Worm (Caenorhabditis elegans): ENCODE data around the gene zipt-16.
"Not testable (repeated sequence)": the region's sequence is repeated elsewhere in the genome, so short reads cannot be mapped to it uniquely, and the experiment has no call there.

Gene zipt-16

DNA sequence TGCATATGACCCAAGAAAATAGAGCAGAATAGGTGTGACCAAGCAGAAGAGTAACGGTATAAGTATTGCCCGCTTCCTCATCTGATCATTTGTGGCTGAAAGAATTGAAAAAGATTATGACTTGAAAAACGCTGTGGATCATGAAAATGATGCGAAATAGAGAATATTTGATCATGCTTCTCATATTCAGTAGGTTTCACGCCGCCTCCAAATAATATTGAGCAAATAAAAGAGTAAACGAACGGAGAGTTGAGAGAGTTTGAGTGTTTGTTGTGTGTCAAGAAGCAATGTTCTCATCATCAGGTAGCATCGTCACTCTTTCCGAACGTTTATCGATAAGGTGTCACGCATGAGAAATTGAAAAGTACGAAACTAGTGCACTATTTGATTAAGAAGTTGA is 33.5 kb downstream of the zipt-16 start, which contains the start of gene htrl-1:
Gene htrl-1 (minus strand): TSS at position 101 of the 400 bp plus-strand sequence.
- TF ChIP-seq nhr-25 (tag; optimal IDR thresholded peaks at IDR 0.05) (no peak), zag-1 (tag; optimal IDR thresholded peaks at IDR 0.05) (no peak), peb-1 (tag; optimal IDR thresholded peaks at IDR 0.05) (no peak), mab-5 (tag; optimal IDR thresholded peaks at IDR 0.05) (no peak), lin-13 (GFP tag; optimal IDR thresholded peaks at IDR 0.05) (no peak), nhr-11 (tag; optimal IDR thresholded peaks at IDR 0.05) (no peak), skn-1 (tag; optimal IDR thresholded peaks at IDR 0.05) (no peak), lin-39 (tag; optimal IDR thresholded peaks at IDR 0.05) (no peak)

DNA sequence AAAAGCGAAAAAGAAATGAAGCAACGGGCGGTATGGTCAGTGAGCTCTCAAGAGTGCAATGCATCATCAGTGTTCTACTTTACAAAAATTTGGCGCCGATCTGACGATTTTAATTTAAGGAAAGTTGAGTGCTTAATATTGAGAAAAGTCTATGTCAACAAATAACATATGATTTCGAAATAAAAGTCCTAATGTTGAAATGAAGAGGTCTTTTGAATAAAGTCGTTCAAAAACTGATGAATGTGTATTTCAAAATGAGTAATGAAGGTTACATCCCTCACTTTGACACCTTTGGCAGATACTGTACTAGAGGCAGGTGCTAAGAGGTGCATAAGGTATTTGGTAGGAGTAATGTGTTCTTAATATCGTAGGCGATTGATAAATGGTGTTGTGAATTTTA is 34.7 kb downstream of the zipt-16 start:
- no peak for TF ChIP-seq nhr-237 (tag; optimal IDR thresholded peaks at IDR 0.05)
- TF ChIP-seq egl-27 (tag; optimal IDR thresholded peaks at IDR 0.05) = no peak
- TF ChIP-seq aly-2 (tag; optimal IDR thresholded peaks at IDR 0.05) = no peak
- TF ChIP-seq ztf-1 (GFP tag; conservative IDR thresholded peaks at IDR 0.05) = no peak
- TF ChIP-seq elt-1 (tag; optimal IDR thresholded peaks at IDR 0.05) = no peak
- no peak for TF ChIP-seq C34F6.9 (tag; optimal IDR thresholded peaks at IDR 0.05)
- no peak for TF ChIP-seq nhr-10 (tag; optimal IDR thresholded peaks at IDR 0.05)
- no peak for TF ChIP-seq nhr-23 (tag; optimal IDR thresholded peaks at IDR 0.05)
- no peak for TF ChIP-seq sem-4 (tag; optimal IDR thresholded peaks at IDR 0.05)
- no peak for TF ChIP-seq nhr-11 (tag; optimal IDR thresholded peaks at IDR 0.05)

DNA sequence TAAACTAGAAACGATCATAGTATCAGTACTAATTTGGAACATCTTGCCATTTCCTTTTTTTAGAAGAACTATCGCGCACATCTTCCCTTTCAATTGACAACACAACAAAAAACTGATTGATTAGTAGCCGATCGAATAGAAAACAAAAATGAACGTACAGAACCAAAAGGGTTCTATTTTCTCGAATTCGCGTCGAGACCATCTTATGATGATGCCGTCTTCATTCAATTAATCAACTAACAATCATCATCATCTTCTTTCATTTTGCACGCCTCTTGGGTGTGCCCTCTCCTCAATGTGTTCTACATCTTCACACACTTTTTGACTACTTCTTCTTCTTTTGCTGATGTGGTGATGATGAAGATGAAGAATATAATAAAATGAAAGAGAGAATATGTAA is 37.0 kb downstream of the zipt-16 start:
- TF ChIP-seq nhr-21 (tag; optimal IDR thresholded peaks at IDR 0.05) (no peak), sma-9 (GFP tag; optimal IDR thresholded peaks at IDR 0.05) (peak; percentile 14), sma-9 (tag; optimal IDR thresholded peaks at IDR 0.05) (no peak), fos-1 (tag; optimal IDR thresholded peaks at IDR 0.05) (peak; percentile 0), snpc-4 (tag; optimal IDR thresholded peaks at IDR 0.05) (no peak), nhr-23 (tag; optimal IDR thresholded peaks at IDR 0.05) (no peak), sma-3 (GFP tag; optimal IDR thresholded peaks at IDR 0.05) (peak; percentile 30), peb-1 (tag; optimal IDR thresholded peaks at IDR 0.05) (no peak), nhr-77 (tag; optimal IDR thresholded peaks at IDR 0.05) (no peak), blmp-1 (tag; optimal IDR thresholded peaks at IDR 0.05; ENCODE audit: insufficient read depth) (peak; percentile 48), zag-1 (tag; optimal IDR thresholded peaks at IDR 0.05) (no peak), nhr-129 (tag; optimal IDR thresholded peaks at IDR 0.05) (no peak), unc-62 (GFP tag; optimal IDR thresholded peaks at IDR 0.05) (no peak)

DNA sequence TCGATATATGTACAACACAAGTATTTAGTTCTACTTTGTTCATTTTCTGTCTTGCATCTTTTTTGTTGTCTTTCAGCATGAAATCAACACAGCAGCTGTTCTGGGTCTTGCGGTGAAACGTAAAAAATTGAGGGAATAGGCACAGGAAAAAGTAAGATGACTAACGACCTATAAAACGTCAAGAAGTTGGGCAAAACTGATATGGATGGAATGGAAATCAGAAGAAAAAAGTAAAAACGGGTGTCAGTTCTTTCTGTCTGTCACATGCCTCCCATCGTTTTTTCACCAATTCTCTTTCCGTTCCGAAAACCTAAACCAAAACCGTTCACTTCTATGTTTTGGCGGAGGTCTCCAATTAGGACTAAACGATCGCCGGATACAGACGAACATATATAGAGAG is 38.2 kb downstream of the zipt-16 start:
- TF ChIP-seq nhr-25 (tag; optimal IDR thresholded peaks at IDR 0.05) (no peak), ama-1 (optimal IDR thresholded peaks at IDR 0.05) (no peak)

DNA sequence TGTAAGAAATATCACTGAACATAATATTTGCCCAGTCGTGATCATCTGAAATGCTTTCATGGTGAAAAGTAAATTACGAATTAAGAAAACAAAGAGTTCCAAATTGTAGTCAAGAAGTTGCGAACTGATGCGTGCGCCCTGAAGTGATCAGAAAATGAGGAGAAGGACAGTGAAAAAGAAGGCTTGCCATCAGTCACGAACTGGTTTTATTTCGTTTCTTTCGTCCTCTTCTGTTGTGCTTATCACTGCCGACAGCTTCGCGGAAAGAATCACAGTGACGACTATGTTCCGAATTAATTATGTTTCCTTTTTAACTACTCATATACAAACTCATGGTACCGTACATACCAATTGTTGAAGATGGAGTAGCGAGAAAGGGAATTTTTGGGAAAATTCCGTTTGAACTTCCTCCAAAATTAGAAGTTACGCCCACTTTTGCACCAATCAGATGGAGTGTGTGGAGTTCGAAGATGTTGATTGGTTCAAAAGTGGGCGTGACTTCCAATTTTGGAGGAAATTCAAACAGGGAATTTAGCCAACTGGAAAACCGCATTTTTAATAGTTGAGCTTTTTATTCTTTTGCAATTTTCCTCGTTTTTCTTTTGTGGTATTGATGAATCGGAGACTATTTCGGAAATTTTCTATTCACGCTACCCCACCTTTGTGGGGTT is 40.4 kb downstream of the zipt-16 start, which contains the start of gene C55A6.12:
Gene C55A6.12 (minus strand): TSS at position 51 of the 671 bp plus-strand sequence.
- peak; percentile 10 for TF ChIP-seq gmeb-1 (tag; optimal IDR thresholded peaks at IDR 0.05)
- TF ChIP-seq mdl-1 (tag; optimal IDR thresholded peaks at IDR 0.05) = no peak
- TF ChIP-seq nhr-6 (tag; optimal IDR thresholded peaks at IDR 0.05) = no peak

DNA sequence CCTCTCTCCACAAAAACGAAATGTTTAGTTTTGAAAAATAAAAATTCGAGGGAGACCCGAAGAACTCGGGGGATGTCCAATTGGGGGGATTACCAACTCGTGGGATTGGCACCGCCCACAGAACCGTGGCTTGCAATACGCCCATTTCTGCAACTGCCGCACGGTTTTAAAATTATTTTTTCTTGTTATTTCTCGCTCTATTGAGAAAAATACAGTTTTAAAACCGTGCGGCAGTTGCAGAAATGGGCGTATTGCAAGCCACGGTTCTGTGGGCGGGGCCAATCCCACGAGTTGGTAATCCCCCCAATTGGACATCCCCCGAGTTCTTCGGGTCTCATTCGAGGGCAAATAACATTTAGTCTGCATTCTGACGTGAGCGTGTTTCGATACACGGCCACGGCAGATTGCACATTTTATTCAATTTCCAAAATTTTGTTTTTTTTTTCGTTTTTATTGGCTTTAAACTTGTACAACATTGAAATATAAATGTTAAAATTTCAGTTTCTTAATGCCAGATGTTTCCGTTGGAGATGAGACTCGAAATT is 42.1 kb downstream of the zipt-16 start, which contains the start of the genes C55A6.1 and C55A6.10:
Gene C55A6.1 (minus strand): TSS at position 116 of the 545 bp plus-strand sequence.
Gene C55A6.10 (plus strand): TSS at position 495 of the 545 bp plus-strand sequence.
- peak; percentile 10 for TF ChIP-seq blmp-1 (tag; optimal IDR thresholded peaks at IDR 0.05; ENCODE audit: insufficient read depth)
- peak; percentile 74 for TF ChIP-seq nhr-25 (tag; optimal IDR thresholded peaks at IDR 0.05)
- TF ChIP-seq lin-11 (tag; optimal IDR thresholded peaks at IDR 0.05) = peak; percentile 70
- peak; percentile 2 for TF ChIP-seq zag-1 (tag; optimal IDR thresholded peaks at IDR 0.05)
- peak; percentile 66 for TF ChIP-seq unc-55 (GFP tag; optimal IDR thresholded peaks at IDR 0.05)
- peak; percentile 73 for TF ChIP-seq crh-2 (tag; optimal IDR thresholded peaks at IDR 0.05)
- TF ChIP-seq lin-13 (GFP tag; optimal IDR thresholded peaks at IDR 0.05) = peak; percentile 69
- peak; percentile 59 for TF ChIP-seq gmeb-1 (tag; optimal IDR thresholded peaks at IDR 0.05)
- TF ChIP-seq F13H6.1 (tag; optimal IDR thresholded peaks at IDR 0.05) = peak; percentile 85
- peak; percentile 18 for TF ChIP-seq nhr-6 (tag; optimal IDR thresholded peaks at IDR 0.05)
- peak; percentile 69 for TF ChIP-seq sma-9 (GFP tag; optimal IDR thresholded peaks at IDR 0.05)
- not testable (repeated sequence) for TF ChIP-seq sma-9 (tag; optimal IDR thresholded peaks at IDR 0.05)
- TF ChIP-seq nhr-21 (tag; optimal IDR thresholded peaks at IDR 0.05) = peak; percentile 40
- TF ChIP-seq mdl-1 (tag; optimal IDR thresholded peaks at IDR 0.05) = peak in 1 of 2 experiments; percentile 8
- TF ChIP-seq lsy-2 (tag; optimal IDR thresholded peaks at IDR 0.05) = peak; percentile 34 to 73
- peak; percentile 54 for TF ChIP-seq nhr-129 (tag; optimal IDR thresholded peaks at IDR 0.05)
- peak; percentile 63 for TF ChIP-seq C34F6.9 (tag; optimal IDR thresholded peaks at IDR 0.05)
- peak; percentile 46 for TF ChIP-seq sem-4 (tag; optimal IDR thresholded peaks at IDR 0.05)
- TF ChIP-seq fos-1 (tag; optimal IDR thresholded peaks at IDR 0.05) = peak; percentile 25
- peak; percentile 83 for TF ChIP-seq sma-3 (GFP tag; optimal IDR thresholded peaks at IDR 0.05)
